Fruit fly (Drosophila melanogaster) ovary, adult (tissue): ENCODE results near the gene Fie.

Source experiments
- CG17801 ChIP-seq: fragments of 200-800 bp; optimal IDR thresholded peaks from 2 replicates; lab custom pipeline; 2019; ENCODE audit warnings: missing biosample characterization, mild to moderate bottlenecking, missing genetic modification characterization, moderate library complexity; ENCODE audit not compliant: partially characterized antibody

Gene Fie

dm6 chr3L:3865290-3865891, 27.0 kb upstream of the Fie start:
- no peak for TF ChIP-seq CG17801

- TF ChIP-seq CG17801 = no peak
Observed at dm6 chr3L:3866429-3866828, 25.9 kb upstream of the Fie start.

dm6 chr3L:3868014-3868413, 24.4 kb upstream of the Fie start:
- TF ChIP-seq CG17801 = no peak

dm6 chr3L:3871284-3871683, 21.1 kb upstream of the Fie start:
- TF ChIP-seq CG17801 = no peak

- TF ChIP-seq CG17801 = no peak
Observed at dm6 chr3L:3873094-3873493, 19.3 kb upstream of the Fie start.

dm6 chr3L:3875004-3875403, 17.4 kb upstream of the Fie start:
- no peak for TF ChIP-seq CG17801

- no peak for TF ChIP-seq CG17801
Observed at dm6 chr3L:3875996-3876395, 16.4 kb upstream of the Fie start.

- no peak for TF ChIP-seq CG17801
Observed at dm6 chr3L:3876861-3877260, 15.5 kb upstream of the Fie start.

dm6 chr3L:3878734-3879310, 13.6 kb upstream of the Fie start:
- no peak for TF ChIP-seq CG17801

dm6 chr3L:3882046-3882445, 10.3 kb upstream of the Fie start:
- no peak for TF ChIP-seq CG17801

dm6 chr3L:3885933-3886332, 6.4 kb upstream of the Fie start:
- TF ChIP-seq CG17801 = no peak

- no peak for TF ChIP-seq CG17801
Observed at dm6 chr3L:3887392-3887791, 5.0 kb upstream of the Fie start.

- no peak for TF ChIP-seq CG17801
Observed at dm6 chr3L:3890860-3891259, 1.5 kb upstream of the Fie start.

dm6 chr3L:3894413-3894812, 2.0 kb downstream of the Fie start:
- TF ChIP-seq CG17801 = no peak

dm6 chr3L:3896553-3897034, 4.2 kb downstream of the Fie start, which contains the start of the genes Gr63a and Lamtor4:
Gene Gr63a, minus strand, starts transcription at chr3L:3896603.
Gene Lamtor4, plus strand, starts transcription at chr3L:3896900.
- TF ChIP-seq CG17801 = no peak

- TF ChIP-seq CG17801 = no peak
Observed at dm6 chr3L:3898978-3899377, 6.6 kb downstream of the Fie start, which contains the start of gene Ccz1. Gene Ccz1, minus strand, starts transcription at chr3L:3899156.

- peak; percentile 56 for TF ChIP-seq CG17801
Observed at dm6 chr3L:3901865-3902490, 9.6 kb downstream of the Fie start.
